Worm (Caenorhabditis elegans) whole organism, L2 larva: ENCODE data around the gene syd-1.

ENCODE experiments used
- ZK546.5 ChIP-seq: sonication (generic microtip); optimal IDR thresholded peaks from 2 replicates; lab custom pipeline; 2017; ENCODE audit warnings: missing biosample characterization, missing genetic modification characterization
- aly-2 ChIP-seq: fragments of 150-350 bp; optimal IDR thresholded peaks from 2 replicates; lab custom pipeline; 2014; ENCODE audit warnings: missing biosample characterization, missing genetic modification characterization
- ceh-82 ChIP-seq: fragments of 150-350 bp; optimal IDR thresholded peaks from 2 replicates; lab custom pipeline; 2014; ENCODE audit warnings: missing biosample characterization, missing genetic modification characterization
- crh-2 ChIP-seq: sonication (generic microtip); optimal IDR thresholded peaks from 2 replicates; lab custom pipeline; 2017; ENCODE audit warnings: missing biosample characterization, missing genetic modification characterization
- elt-3 ChIP-seq: sonication (generic microtip); optimal IDR thresholded peaks from 2 replicates; lab custom pipeline; 2017; ENCODE audit warnings: missing biosample characterization, missing genetic modification characterization
- lin-13 ChIP-seq: fragments of 150-350 bp; optimal IDR thresholded peaks from 2 replicates; lab custom pipeline; 2014; ENCODE audit warnings: missing biosample characterization, missing genetic modification reagents, missing genetic modification characterization
- lin-39 ChIP-seq: fragments of 150-350 bp; optimal IDR thresholded peaks from 2 replicates; lab custom pipeline; 2014; ENCODE audit warnings: missing biosample characterization, missing genetic modification reagents, missing genetic modification characterization
- nhr-25 ChIP-seq: fragments of 150-350 bp; sonication (generic microtip); optimal IDR thresholded peaks from 3 replicates; lab custom pipeline; 2014; ENCODE audit warnings: missing biosample characterization, missing genetic modification characterization
- skn-1 ChIP-seq: sonication (generic microtip); optimal IDR thresholded peaks from 2 replicates; lab custom pipeline; 2017; ENCODE audit warnings: missing biosample characterization, missing genetic modification characterization
- unc-62 ChIP-seq: fragments of 150-350 bp; optimal IDR thresholded peaks from 2 replicates; lab custom pipeline; 2014; ENCODE audit warnings: missing biosample characterization, missing genetic modification reagents, missing genetic modification characterization

- TF ChIP-seq lin-39 (tag; lab: Kevin White, UChicago) (no peak), nhr-25 (tag; lab: Kevin White, UChicago) (no peak), lin-13 (GFP tag; lab: Kevin White, UChicago) (no peak), crh-2 (tag; lab: Kevin White, UChicago) (no peak), aly-2 (tag; lab: Kevin White, UChicago) (no peak), skn-1 (no peak), unc-62 (GFP tag; lab: Kevin White, UChicago) (no peak), ceh-82 (tag; lab: Kevin White, UChicago) (no peak), ZK546.5 (tag; lab: Kevin White, UChicago) (no peak), elt-3 (tag; lab: Kevin White, UChicago) (no peak)
Observed at ce11 chrII:7607953-7608352, 13.2 kb upstream of the syd-1 start, which contains the start of gene lips-17.
